Worm (Caenorhabditis elegans) whole organism, L3 larva: ENCODE results near the gene C25E10.16.

ENCODE experiments used
- R02D3.7 ChIP-seq: fragments of 150-350 bp; optimal IDR thresholded peaks from 2 replicates; lab custom pipeline; 2014; ENCODE audit warnings: missing biosample characterization, missing genetic modification characterization
- aly-2 ChIP-seq: fragments of 150-350 bp; optimal IDR thresholded peaks from 2 replicates; lab custom pipeline; 2014; ENCODE audit warnings: missing biosample characterization, missing genetic modification characterization
- ama-1 ChIP-seq: fragments of 150-350 bp; optimal IDR thresholded peaks from 2 replicates; lab custom pipeline; 2018
- ceh-16 ChIP-seq: sonication (generic microtip); optimal IDR thresholded peaks from 2 replicates; lab custom pipeline; 2017; ENCODE audit warnings: missing biosample characterization, missing genetic modification characterization
- ceh-28 ChIP-seq: fragments of 150-350 bp; optimal IDR thresholded peaks from 2 replicates; lab custom pipeline; 2014; ENCODE audit warnings: missing biosample characterization, missing genetic modification reagents, missing genetic modification characterization
- ceh-82 ChIP-seq: fragments of 150-350 bp; optimal IDR thresholded peaks from 2 replicates; lab custom pipeline; 2014; ENCODE audit warnings: missing biosample characterization, missing genetic modification characterization
- ceh-9 ChIP-seq: sonication (generic microtip); optimal IDR thresholded peaks from 2 replicates; lab custom pipeline; 2018; ENCODE audit warnings: missing biosample characterization, missing genetic modification characterization
- egl-27 ChIP-seq: sonication (generic microtip); optimal IDR thresholded peaks from 4 replicates; lab custom pipeline; 2017; ENCODE audit warnings: missing biosample characterization, missing genetic modification reagents, missing genetic modification characterization
- egl-5 ChIP-seq: fragments of 150-350 bp; optimal IDR thresholded peaks from 2 replicates; lab custom pipeline; 2017; ENCODE audit warnings: missing biosample characterization, missing genetic modification reagents, missing genetic modification characterization, inconsistent platforms
- elt-1 ChIP-seq: fragments of 150-350 bp; optimal IDR thresholded peaks from 2 replicates; lab custom pipeline; 2014; ENCODE audit warnings: missing biosample characterization, missing genetic modification characterization
- elt-2 ChIP-seq: sonication (generic microtip); optimal IDR thresholded peaks from 2 replicates; lab custom pipeline; 2016; ENCODE audit warnings: missing genetic modification reagents, mild to moderate bottlenecking, missing genetic modification characterization, missing compliant biosample characterization
- elt-3 ChIP-seq, 3 experiments: fragments of 150-350 bp in 1 of 3; sonication (generic microtip) in 2 of 3; optimal IDR thresholded peaks; 2 replicates in 2 of 3; 4 replicates in 1 of 3; lab custom pipeline; 2014 to 2017; ENCODE audit warnings: missing biosample characterization in 3 of 3, missing genetic modification characterization in 3 of 3
- fkh-10 ChIP-seq: sonication (generic microtip); optimal IDR thresholded peaks from 2 replicates; lab custom pipeline; 2017; ENCODE audit warnings: missing biosample characterization, missing genetic modification reagents, missing genetic modification characterization
- fkh-2 ChIP-seq: fragments of 150-350 bp; optimal IDR thresholded peaks from 2 replicates; lab custom pipeline; 2014; ENCODE audit warnings: missing biosample characterization, missing genetic modification reagents, missing genetic modification characterization
- fos-1 ChIP-seq: fragments of 150-350 bp; optimal IDR thresholded peaks from 2 replicates; lab custom pipeline; 2014; ENCODE audit warnings: missing biosample characterization, missing genetic modification characterization
- jun-1 ChIP-seq: fragments of 150-350 bp; optimal IDR thresholded peaks from 2 replicates; lab custom pipeline; 2014; ENCODE audit warnings: missing biosample characterization, missing genetic modification reagents, missing genetic modification characterization
- lin-15B ChIP-seq: fragments of 150-350 bp; optimal IDR thresholded peaks from 2 replicates; lab custom pipeline; 2014; ENCODE audit warnings: missing biosample characterization, missing genetic modification characterization
- lin-39 ChIP-seq: fragments of 150-350 bp; optimal IDR thresholded peaks from 2 replicates; lab custom pipeline; 2018; ENCODE audit warnings: missing biosample characterization, missing genetic modification reagents, missing genetic modification characterization
- lsy-12 ChIP-seq: sonication (generic microtip); optimal IDR thresholded peaks from 2 replicates; lab custom pipeline; 2016; ENCODE audit warnings: mild to moderate bottlenecking, missing genetic modification characterization, missing compliant biosample characterization
- mdl-1 ChIP-seq: fragments of 150-350 bp; optimal IDR thresholded peaks from 2 replicates; lab custom pipeline; 2014; ENCODE audit warnings: missing biosample characterization, missing genetic modification characterization
- mml-1 ChIP-seq: fragments of 150-350 bp; sonication (generic microtip); optimal IDR thresholded peaks from 3 replicates; lab custom pipeline; 2014; ENCODE audit warnings: missing biosample characterization, missing genetic modification characterization
- nfya-1 ChIP-seq: sonication (generic microtip); optimal IDR thresholded peaks from 2 replicates; lab custom pipeline; 2017; ENCODE audit warnings: missing genetic modification characterization, mild to moderate bottlenecking, missing compliant biosample characterization, antibody characterized with exemption, moderate library complexity; ENCODE audit not compliant: insufficient read depth
- nhr-11 ChIP-seq: fragments of 150-350 bp; optimal IDR thresholded peaks from 2 replicates; lab custom pipeline; 2014; ENCODE audit warnings: missing biosample characterization, missing genetic modification characterization
- nhr-23 ChIP-seq: fragments of 150-350 bp; optimal IDR thresholded peaks from 2 replicates; lab custom pipeline; 2014; ENCODE audit warnings: missing biosample characterization, missing genetic modification reagents, missing genetic modification characterization
- nhr-25 ChIP-seq: sonication (generic microtip); optimal IDR thresholded peaks from 2 replicates; lab custom pipeline; 2017; ENCODE audit warnings: missing biosample characterization, missing genetic modification characterization
- nhr-28 ChIP-seq: fragments of 150-350 bp; optimal IDR thresholded peaks from 2 replicates; lab custom pipeline; 2014; ENCODE audit warnings: missing biosample characterization, missing genetic modification characterization
- nhr-43 ChIP-seq: sonication (generic microtip); optimal IDR thresholded peaks from 2 replicates; lab custom pipeline; 2016; ENCODE audit warnings: mild to moderate bottlenecking, missing genetic modification characterization, missing compliant biosample characterization; ENCODE audit not compliant: poor library complexity, severe bottlenecking
- nhr-76 ChIP-seq: fragments of 150-350 bp; sonication (generic microtip); optimal IDR thresholded peaks from 5 replicates; lab custom pipeline; 2014; ENCODE audit warnings: missing biosample characterization, missing genetic modification characterization
- pha-4 ChIP-seq: fragments of 150-350 bp; optimal IDR thresholded peaks from 2 replicates; lab custom pipeline; 2014; ENCODE audit warnings: missing biosample characterization, missing genetic modification reagents, missing genetic modification characterization
- pqm-1 ChIP-seq: fragments of 150-350 bp; optimal IDR thresholded peaks from 2 replicates; lab custom pipeline; 2017; ENCODE audit warnings: missing biosample characterization, missing genetic modification characterization, inconsistent platforms
- sea-2 ChIP-seq: fragments of 150-350 bp; sonication (generic microtip); optimal IDR thresholded peaks from 4 replicates; lab custom pipeline; 2014; ENCODE audit warnings: missing biosample characterization, missing genetic modification reagents, missing genetic modification characterization
- skn-1 ChIP-seq: fragments of 150-350 bp; optimal IDR thresholded peaks from 2 replicates; lab custom pipeline; 2014; ENCODE audit warnings: missing biosample characterization, missing genetic modification characterization
- tbx-2 ChIP-seq: sonication (generic microtip); optimal IDR thresholded peaks from 2 replicates; lab custom pipeline; 2016; ENCODE audit warnings: mild to moderate bottlenecking, missing genetic modification characterization, missing compliant biosample characterization
- unc-39 ChIP-seq: sonication (generic microtip); optimal IDR thresholded peaks from 4 replicates; lab custom pipeline; 2017; ENCODE audit warnings: missing biosample characterization, missing genetic modification characterization
- unc-62 ChIP-seq: fragments of 150-350 bp; sonication (generic microtip); optimal IDR thresholded peaks from 4 replicates; lab custom pipeline; 2014; ENCODE audit warnings: missing biosample characterization, missing genetic modification reagents, missing genetic modification characterization
- ztf-11 ChIP-seq: fragments of 150-350 bp; optimal IDR thresholded peaks from 2 replicates; lab custom pipeline; 2014; ENCODE audit warnings: missing biosample characterization, missing genetic modification characterization
- ztf-4 ChIP-seq: fragments of 150-350 bp; optimal IDR thresholded peaks from 2 replicates; lab custom pipeline; 2014; ENCODE audit warnings: missing biosample characterization, missing genetic modification characterization

The C25E10.16 gene

ce11 chrV:9078067-9078581, 18.8 kb upstream of the C25E10.16 start:
- TF ChIP-seq nhr-23 (tag; lab: Kevin White, UChicago) (peak; percentile 56), elt-2 (tag; lab: Kevin White, UChicago) (no peak)

- no peak for TF ChIP-seq egl-5 (tag; lab: Kevin White, UChicago)
- peak; percentile 6 for TF ChIP-seq elt-2 (tag; lab: Kevin White, UChicago)
- TF ChIP-seq elt-3 (tag; optimal IDR thresholded peaks at IDR 0.05; lab: Kevin White, UChicago) = no peak
- TF ChIP-seq lin-15B (tag; lab: Kevin White, UChicago) = no peak
- TF ChIP-seq lin-39 (tag; lab: Kevin White, UChicago) = no peak
- TF ChIP-seq ceh-16 (tag; lab: Kevin White, UChicago) = no peak
- TF ChIP-seq pha-4 (tag; lab: Kevin White, UChicago) = peak; percentile 26
- peak; percentile 2 for TF ChIP-seq ama-1 (lab: Kevin White, UChicago)
- TF ChIP-seq nhr-43 (tag; lab: Kevin White, UChicago) = no peak
- TF ChIP-seq aly-2 (tag; lab: Kevin White, UChicago) = no peak
- TF ChIP-seq, all 47 proteins: peak for 3
Observed at ce11 chrV:9076273-9076672, 16.9 kb upstream of the C25E10.16 start, which contains the start of gene T27E4.7. T27E4.7 (minus strand) TSS chrV:9076322.

ce11 chrV:9075827-9076226, 16.5 kb upstream of the C25E10.16 start:
- peak; percentile 13 for TF ChIP-seq nfya-1 (tag; lab: Kevin White, UChicago)
- peak; percentile 25 for TF ChIP-seq jun-1 (tag; lab: Kevin White, UChicago)
- peak; percentile 41 for TF ChIP-seq pqm-1 (tag; lab: Kevin White, UChicago)
- peak; percentile 18 for TF ChIP-seq mdl-1 (tag; lab: Kevin White, UChicago)
- TF ChIP-seq lin-15B (tag; lab: Kevin White, UChicago) = no peak
- TF ChIP-seq pha-4 (tag; lab: Kevin White, UChicago) = peak; percentile 90
- TF ChIP-seq fos-1 = no peak
- TF ChIP-seq elt-3 (tag; optimal IDR thresholded peaks at IDR 0.05; lab: Kevin White, UChicago) = no peak

- peak; percentile 79 for TF ChIP-seq elt-2 (tag; lab: Kevin White, UChicago)
- TF ChIP-seq skn-1 (tag; lab: Kevin White, UChicago) = no peak
- TF ChIP-seq ztf-4 (tag; lab: Kevin White, UChicago) = no peak
- no peak for TF ChIP-seq nhr-76 (tag; lab: Kevin White, UChicago)
- TF ChIP-seq ceh-82 (tag; lab: Kevin White, UChicago) = no peak
- peak; percentile 39 for TF ChIP-seq nhr-25 (tag; lab: Kevin White, UChicago)
- TF ChIP-seq ama-1 (lab: Kevin White, UChicago) = peak; percentile 79
- no peak for TF ChIP-seq elt-1
- peak; percentile 2 for TF ChIP-seq tbx-2 (tag; lab: Kevin White, UChicago)
- peak; percentile 66 for TF ChIP-seq aly-2 (tag; lab: Kevin White, UChicago)
- TF ChIP-seq ztf-11 (tag; lab: Kevin White, UChicago) = no peak
- TF ChIP-seq pqm-1 (tag; lab: Kevin White, UChicago) = peak; percentile 92
- TF ChIP-seq unc-39 (tag; lab: Kevin White, UChicago) = no peak
- TF ChIP-seq jun-1 (tag; lab: Kevin White, UChicago) = peak; percentile 68
- TF ChIP-seq pha-4 (tag; lab: Kevin White, UChicago) = peak; percentile 74
- TF ChIP-seq, all 47 proteins: peak for 8
Observed at ce11 chrV:9074360-9074834, 15.0 kb upstream of the C25E10.16 start.

- TF ChIP-seq egl-27 (tag; lab: Kevin White, UChicago) = no peak
- TF ChIP-seq pqm-1 (tag; lab: Kevin White, UChicago) = peak; percentile 79
- TF ChIP-seq skn-1 (tag; lab: Kevin White, UChicago) = no peak
- no peak for TF ChIP-seq nhr-28
- peak; percentile 82 for TF ChIP-seq pha-4 (tag; lab: Kevin White, UChicago)
- peak; percentile 55 for TF ChIP-seq elt-2 (tag; lab: Kevin White, UChicago)
- no peak for TF ChIP-seq elt-1
- TF ChIP-seq lin-15B (tag; lab: Kevin White, UChicago) = no peak
Observed at ce11 chrV:9073322-9074038, 14.1 kb upstream of the C25E10.16 start, which contains the start of gene oac-50. oac-50 (minus strand) TSS chrV:9073540.

ce11 chrV:9069680-9070079, 10.3 kb upstream of the C25E10.16 start, which contains the start of gene T27E4.5:
T27E4.5 (minus strand) TSS chrV:9069780.
- TF ChIP-seq unc-39 (tag; lab: Kevin White, UChicago) (no peak), elt-1 (no peak), jun-1 (tag; lab: Kevin White, UChicago) (no peak), ceh-9 (tag; lab: Kevin White, UChicago) (no peak), elt-3 (tag; optimal IDR thresholded peaks at IDR 0.05; lab: Kevin White, UChicago) (no peak), sea-2 (GFP tag; lab: Kevin White, UChicago) (no peak), fos-1 (no peak), fkh-2 (tag; lab: Kevin White, UChicago) (no peak), aly-2 (tag; lab: Kevin White, UChicago) (no peak), unc-62 (GFP tag; lab: Kevin White, UChicago) (no peak), fkh-10 (GFP tag; lab: Kevin White, UChicago) (no peak), egl-27 (tag; lab: Kevin White, UChicago) (no peak), tbx-2 (tag; lab: Kevin White, UChicago) (no peak), lsy-12 (no peak), ceh-28 (tag; lab: Kevin White, UChicago) (no peak), R02D3.7 (tag; lab: Kevin White, UChicago) (no peak), nhr-43 (tag; lab: Kevin White, UChicago) (no peak), mml-1 (tag; lab: Kevin White, UChicago) (no peak), nhr-11 (tag; lab: Kevin White, UChicago) (no peak)
